Worm (Caenorhabditis elegans) whole organism, dauer: ENCODE results near the gene R08C7.8.

Experiments used
- unc-62 ChIP-seq: sonication (generic microtip); optimal IDR thresholded peaks from 2 replicates; lab custom pipeline; 2017; ENCODE audit warnings: missing biosample characterization, missing genetic modification reagents, missing genetic modification characterization

The R08C7.8 gene

DNA sequence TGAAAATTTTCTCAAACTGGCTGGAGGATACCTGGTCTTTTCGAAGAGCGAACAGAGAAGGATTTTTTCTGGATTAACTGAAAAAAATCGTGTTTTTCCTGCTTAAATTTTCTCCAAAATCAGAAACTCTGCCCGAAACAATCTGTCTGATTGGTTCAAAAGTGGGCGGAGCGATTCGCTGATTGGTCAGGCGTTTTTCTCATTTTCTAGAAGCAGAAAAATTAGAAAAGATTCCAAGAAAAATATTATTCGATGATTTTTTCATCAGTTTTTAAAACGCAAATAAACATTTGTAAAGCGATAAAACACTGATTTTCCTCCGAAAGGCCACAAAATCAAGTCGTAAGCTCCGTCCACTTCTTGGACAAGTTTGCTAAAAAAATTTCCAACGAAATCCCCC is 35.5 kb downstream of the R08C7.8 start:
- TF ChIP-seq unc-62 (GFP tag; lab: Kevin White, UChicago) = no peak

ce11 chrIV:4398420-4398819 is 35.9 kb downstream of the R08C7.8 start:
- no peak for TF ChIP-seq unc-62 (GFP tag; lab: Kevin White, UChicago)

DNA sequence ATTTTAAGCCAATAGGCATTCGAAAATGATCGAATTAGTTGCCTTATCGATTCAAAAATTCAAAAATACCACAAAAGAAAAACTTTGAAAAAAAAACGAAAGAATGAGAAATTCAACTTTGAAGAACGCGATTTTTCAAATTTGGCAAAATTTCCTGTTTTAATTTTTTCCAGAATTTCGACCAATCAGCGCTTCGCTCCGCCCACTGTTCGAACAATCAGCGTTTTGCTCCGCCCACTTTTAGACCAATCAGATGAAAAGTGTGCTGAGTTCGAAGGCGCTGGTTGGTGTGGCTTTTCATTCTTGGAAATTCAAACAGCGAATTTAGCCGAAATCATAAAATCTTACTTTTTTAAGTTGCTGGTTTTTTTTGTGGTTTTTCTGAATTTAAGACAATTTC is 36.8 kb downstream of the R08C7.8 start:
- no peak for TF ChIP-seq unc-62 (GFP tag; lab: Kevin White, UChicago)

DNA sequence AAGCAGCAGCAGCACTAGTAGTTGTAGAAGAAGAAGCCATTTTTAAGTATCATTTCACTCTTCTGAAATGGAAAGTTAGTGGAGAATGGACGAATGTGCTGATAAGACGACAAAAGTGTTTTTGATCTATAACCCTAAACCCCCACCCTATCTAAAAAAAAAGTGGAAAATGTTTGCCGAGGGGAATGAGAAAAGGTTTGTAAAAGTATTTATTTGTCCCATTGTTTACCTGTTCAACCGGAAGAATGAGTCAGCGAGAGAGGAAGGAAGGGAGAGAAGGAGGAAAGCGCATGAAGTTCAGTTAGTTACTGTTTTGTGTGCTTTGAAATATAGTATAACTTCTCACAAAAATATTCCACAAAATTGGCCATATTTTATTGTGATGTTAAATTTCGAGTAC is 37.2 kb downstream of the R08C7.8 start:
- TF ChIP-seq unc-62 (GFP tag; lab: Kevin White, UChicago) = no peak

DNA sequence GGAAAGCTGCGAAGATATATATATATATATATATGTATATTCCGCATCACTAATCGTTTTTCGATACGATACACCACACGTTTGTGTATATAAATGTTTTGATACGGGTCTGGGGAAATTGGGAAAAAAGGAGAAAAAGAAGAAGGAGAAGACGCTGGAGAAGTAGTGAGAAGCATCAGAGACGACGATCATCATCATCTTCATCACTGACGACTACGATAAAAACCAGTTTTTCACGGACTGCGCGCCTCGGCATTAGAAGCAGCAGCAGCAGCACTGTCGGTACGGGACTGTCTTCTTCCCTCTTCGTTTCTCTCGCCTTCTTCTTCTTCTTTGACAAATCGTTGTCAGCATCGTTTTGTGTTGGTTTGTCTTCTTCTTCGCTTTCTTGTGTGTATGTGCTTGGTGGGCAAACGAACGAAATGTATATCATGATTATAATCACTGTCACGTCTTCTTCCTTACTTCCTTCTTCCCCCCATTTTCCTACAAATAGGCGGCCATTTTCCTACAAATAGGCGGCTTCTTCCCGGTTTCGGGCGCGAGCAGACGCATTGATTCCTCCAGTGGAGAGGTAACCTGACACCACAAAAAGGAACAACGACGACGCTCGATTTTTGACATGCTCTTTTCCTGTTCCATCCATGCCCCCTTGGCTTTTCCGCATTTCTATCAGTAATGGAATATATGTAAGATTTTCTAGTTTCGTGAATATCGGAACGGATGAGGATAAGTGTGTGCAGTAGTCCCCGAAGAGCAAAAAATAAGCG is 38.1 kb downstream of the R08C7.8 start:
- no peak for TF ChIP-seq unc-62 (GFP tag; lab: Kevin White, UChicago)

DNA sequence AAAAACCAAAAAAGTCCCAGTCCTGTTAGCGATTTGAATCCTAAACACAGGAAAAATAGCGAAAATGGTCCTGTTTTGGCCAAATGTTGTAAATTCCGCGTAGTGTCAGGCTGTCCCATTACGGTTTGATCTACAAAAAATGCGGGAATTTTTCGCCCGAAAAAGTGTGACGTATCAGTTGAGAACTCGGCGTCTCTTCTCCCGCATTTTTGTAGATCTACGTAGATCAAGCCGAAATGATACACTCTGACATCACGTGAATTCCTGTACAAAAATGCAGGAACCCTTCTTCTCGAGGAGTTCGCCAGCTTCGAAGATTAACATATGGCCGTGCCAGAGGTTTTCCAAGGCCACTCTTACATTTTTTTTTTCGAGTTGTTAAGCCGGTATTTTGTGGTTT is 38.8 kb downstream of the R08C7.8 start:
- TF ChIP-seq unc-62 (GFP tag; lab: Kevin White, UChicago) = no peak

DNA sequence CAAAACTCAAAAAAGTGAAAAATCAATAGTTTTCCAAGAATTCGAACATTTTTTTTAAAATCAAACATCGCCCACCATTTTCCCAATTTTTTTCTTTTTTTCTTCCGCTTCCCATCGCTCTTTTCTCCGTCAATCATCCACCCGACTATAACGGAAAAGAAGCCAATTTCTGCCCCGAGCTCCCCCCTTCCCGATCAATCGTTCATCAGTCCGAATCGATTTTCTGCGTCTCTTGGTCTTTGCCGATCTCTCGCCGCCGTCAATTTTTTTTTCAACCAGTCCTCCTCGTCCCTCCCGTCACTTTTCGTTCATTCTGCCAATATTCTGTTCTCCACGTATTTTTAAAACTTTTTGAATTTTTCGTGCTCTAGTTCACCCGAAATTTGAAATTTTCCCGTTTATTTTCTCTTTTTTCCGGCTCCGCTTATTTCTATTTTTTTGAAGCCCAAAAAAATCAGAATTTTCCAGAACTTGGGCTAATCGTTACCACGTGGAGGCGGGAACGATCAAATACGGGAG is 40.3 kb downstream of the R08C7.8 start, which contains the start of gene ell-1:
Gene ell-1, plus strand, starts transcription at position 469 of the 519 bp plus-strand sequence.
- TF ChIP-seq unc-62 (GFP tag; lab: Kevin White, UChicago) = no peak

DNA sequence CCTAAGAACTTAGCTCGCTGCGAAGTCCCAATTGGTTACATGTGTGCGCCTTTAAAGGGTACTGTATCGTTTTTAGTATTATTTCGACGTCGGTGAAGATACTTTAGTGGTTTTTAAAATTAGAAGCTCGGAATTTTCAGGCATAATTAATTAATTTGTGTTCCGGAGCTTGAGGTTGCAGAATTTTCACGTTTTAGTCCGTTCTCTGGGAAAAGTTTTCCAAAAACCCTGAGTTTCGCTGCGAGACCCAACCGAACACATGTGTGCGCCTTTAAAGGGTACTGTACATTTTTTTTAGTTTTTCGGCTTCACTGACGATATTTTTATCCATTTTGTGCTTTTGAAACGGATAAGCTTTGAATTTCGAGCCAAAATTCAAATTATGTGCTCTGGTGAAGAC is 40.9 kb downstream of the R08C7.8 start:
- no peak for TF ChIP-seq unc-62 (GFP tag; lab: Kevin White, UChicago)

- no peak for TF ChIP-seq unc-62 (GFP tag; lab: Kevin White, UChicago)
These were observed 43.9 kb downstream of the R08C7.8 start, which contains the start of the genes rpl-7A and set-21 for ce11 chrIV:4390438-4390894. rpl-7A (minus strand) TSS chrIV:4390590. set-21 (plus strand) TSS chrIV:4390844.

DNA sequence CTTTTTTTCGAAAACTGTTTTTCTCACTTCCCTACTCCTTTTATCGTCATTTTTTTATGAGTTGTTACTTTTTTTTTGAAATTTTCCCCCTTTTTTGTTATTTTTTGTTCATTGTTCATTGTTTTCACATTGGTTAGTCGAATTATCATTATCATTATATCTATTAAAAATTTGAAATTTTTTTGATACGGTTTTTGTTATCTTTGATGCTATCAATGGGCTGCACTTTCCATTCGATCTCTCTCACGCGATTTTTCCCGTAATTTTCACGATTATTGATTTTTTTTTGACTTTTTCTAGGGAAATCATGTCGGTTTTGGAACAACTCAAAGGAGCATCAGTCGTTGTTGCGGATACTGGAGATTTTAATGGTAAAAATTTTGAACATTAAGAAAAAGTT is 48.0 kb downstream of the R08C7.8 start, which contains the start of gene tald-1:
Gene tald-1, plus strand, starts transcription at position 301 of the 400 bp plus-strand sequence.
- TF ChIP-seq unc-62 (GFP tag; lab: Kevin White, UChicago) = no peak
